Worm (Caenorhabditis elegans) whole organism, early embryonic: ENCODE measurements around the gene fbxa-48.

Experiments used
- B0310.2 ChIP-seq: sonication (generic microtip); optimal IDR thresholded peaks from 2 replicates; lab custom pipeline; 2016; ENCODE audit warnings: mild to moderate bottlenecking, missing genetic modification characterization, missing compliant biosample characterization
- F13C5.2 ChIP-seq: sonication (generic microtip); optimal IDR thresholded peaks from 2 replicates; lab custom pipeline; 2017; ENCODE audit warnings: mild to moderate bottlenecking, missing genetic modification characterization, inconsistent platforms, missing compliant biosample characterization
- aly-1 ChIP-seq: sonication (generic microtip); optimal IDR thresholded peaks from 2 replicates; lab custom pipeline; 2016; ENCODE audit warnings: missing genetic modification characterization, missing compliant biosample characterization
- ama-1 ChIP-seq: fragments of 150-350 bp; optimal IDR thresholded peaks from 2 replicates; lab custom pipeline; 2014
- ceh-13 ChIP-seq: fragments of 200-800 bp; sonication (Bioruptor generic); optimal IDR thresholded peaks from 2 replicates; lab custom pipeline; 2018; ENCODE audit warnings: mild to moderate bottlenecking, missing genetic modification characterization, missing compliant biosample characterization
- ceh-36 ChIP-seq: sonication (generic microtip); optimal IDR thresholded peaks from 2 replicates; lab custom pipeline; 2016; ENCODE audit warnings: missing genetic modification characterization, inconsistent platforms, missing compliant biosample characterization
- ets-7 ChIP-seq: sonication (generic microtip); optimal IDR thresholded peaks from 2 replicates; lab custom pipeline; 2016; ENCODE audit warnings: missing genotype, missing genetic modification characterization, missing compliant biosample characterization
- flt-1 ChIP-seq: fragments of 200-800 bp; sonication (Bioruptor generic); IDR thresholded peaks from 2 replicates; pipeline ENCODE4 v1.3.6; 2022; ENCODE audit warnings: missing genetic modification characterization, missing compliant biosample characterization
- hmbx-1 ChIP-seq: sonication (generic microtip); optimal IDR thresholded peaks from 2 replicates; lab custom pipeline; 2016; ENCODE audit warnings: mild to moderate bottlenecking, missing genetic modification characterization, missing compliant biosample characterization
- hmg-4 ChIP-seq: fragments of 200-800 bp; sonication (Bioruptor generic); optimal IDR thresholded peaks from 2 replicates; lab custom pipeline; 2018; ENCODE audit warnings: mild to moderate bottlenecking, missing genetic modification characterization, missing compliant biosample characterization
- hnd-1 ChIP-seq: sonication (generic microtip); optimal IDR thresholded peaks from 2 replicates; lab custom pipeline; 2016; ENCODE audit warnings: missing genetic modification characterization, missing compliant biosample characterization
- pes-1 ChIP-seq: fragments of 200-800 bp; sonication (Bioruptor generic); IDR thresholded peaks from 2 replicates; pipeline ENCODE4 v1.3.6; 2022; ENCODE audit warnings: missing genetic modification reagents, missing genetic modification characterization, missing compliant biosample characterization
- scrt-1 ChIP-seq: fragments of 200-800 bp; sonication (Bioruptor generic); IDR thresholded peaks from 2 replicates; pipeline ENCODE4 v1.3.6; 2022; ENCODE audit warnings: missing genetic modification characterization, missing compliant biosample characterization
- sea-1 ChIP-seq: fragments of 200-800 bp; sonication (Bioruptor generic); conservative IDR thresholded peaks from 2 replicates; pipeline ENCODE4 v1.3.6; 2022; ENCODE audit warnings: missing genetic modification characterization, missing compliant biosample characterization
- tbx-11 ChIP-seq: fragments of 200-800 bp; sonication (Bioruptor generic); IDR thresholded peaks from 2 replicates; pipeline ENCODE4 v1.3.6; 2022; ENCODE audit warnings: missing genetic modification characterization, missing compliant biosample characterization
- tbx-37 ChIP-seq: fragments of 200-800 bp; sonication (Bioruptor generic); conservative IDR thresholded peaks from 2 replicates; pipeline ENCODE4 v1.3.6; 2022; ENCODE audit warnings: missing genetic modification reagents, missing genetic modification characterization, missing compliant biosample characterization
- tra-4 ChIP-seq: sonication (generic microtip); optimal IDR thresholded peaks from 2 replicates; lab custom pipeline; 2017; ENCODE audit warnings: missing genetic modification characterization, missing compliant biosample characterization

Gene fbxa-48

ce11 chrIII:2234192-2234934, 37.6 kb downstream of the fbxa-48 start, which contains the start of gene C39B5.2:
Gene C39B5.2, plus strand, starts transcription at chrIII:2234884.
- TF ChIP-seq F13C5.2 (tag; lab: Kevin White, UChicago): no peak
- no peak for TF ChIP-seq tbx-11 (GFP tag; lab: Robert Waterston, UW)
- TF ChIP-seq ama-1 (lab: Kevin White, UChicago): no peak
- TF ChIP-seq ceh-36: peak; percentile 14
- TF ChIP-seq hmbx-1 (tag; lab: Kevin White, UChicago): no peak
- no peak for TF ChIP-seq pes-1 (GFP tag; lab: Robert Waterston, UW)
- no peak for TF ChIP-seq tra-4 (tag; lab: Kevin White, UChicago)
- no peak for TF ChIP-seq ets-7 (tag; lab: Kevin White, UChicago)
- no peak for TF ChIP-seq hmg-4 (GFP tag; lab: Kevin White, UChicago)
- TF ChIP-seq sea-1 (GFP tag; lab: Robert Waterston, UW): 0 out of 2 replicates have a peak, but pooled peaks have one; percentile 56
- no peak for TF ChIP-seq flt-1
- TF ChIP-seq tbx-37 (GFP tag; lab: Robert Waterston, UW): no peak

DNA sequence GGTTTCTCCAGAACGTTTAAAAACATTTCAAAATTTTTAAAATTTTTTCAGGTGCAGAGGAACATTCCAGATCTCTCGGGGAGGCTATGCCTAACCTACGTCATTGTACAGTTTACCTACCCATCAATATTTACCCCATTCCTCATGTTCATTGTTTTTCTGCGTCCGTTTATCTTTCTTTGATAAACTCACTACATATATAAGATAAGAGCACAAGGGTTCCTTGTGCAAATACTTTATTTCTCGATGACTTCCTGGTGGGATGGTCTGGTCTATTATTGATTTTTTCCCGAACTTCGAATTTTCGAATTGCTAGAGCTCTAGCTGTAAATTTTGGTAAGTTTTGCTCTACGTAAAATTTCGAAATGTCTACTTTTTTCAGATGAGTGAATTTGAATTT, 38.6 kb downstream of the fbxa-48 start:
- TF ChIP-seq ama-1 (lab: Kevin White, UChicago) (no peak), ets-7 (tag; lab: Kevin White, UChicago) (no peak), tbx-11 (GFP tag; lab: Robert Waterston, UW) (no peak), hmg-4 (GFP tag; lab: Kevin White, UChicago) (no peak), ceh-36 (no peak), flt-1 (no peak), tra-4 (tag; lab: Kevin White, UChicago) (no peak), scrt-1 (GFP tag; lab: Robert Waterston, UW) (no peak), aly-1 (tag; lab: Kevin White, UChicago) (no peak)

ce11 chrIII:2232360-2232759, 39.6 kb downstream of the fbxa-48 start, which contains the start of gene fbxa-47:
Gene fbxa-47, minus strand, starts transcription at chrIII:2232460.
- TF ChIP-seq ceh-13 (no peak), hmg-4 (GFP tag; lab: Kevin White, UChicago) (no peak), tbx-37 (GFP tag; lab: Robert Waterston, UW) (no peak), tra-4 (tag; lab: Kevin White, UChicago) (no peak)

ce11 chrIII:2227407-2227806, 44.6 kb downstream of the fbxa-48 start, which contains the start of gene fbxa-62:
Gene fbxa-62, plus strand, starts transcription at chrIII:2227707.
- TF ChIP-seq ama-1 (lab: Kevin White, UChicago) (no peak), hnd-1 (tag; lab: Kevin White, UChicago) (no peak), flt-1 (no peak), ceh-13 (no peak), hmbx-1 (tag; lab: Kevin White, UChicago) (no peak), F13C5.2 (tag; lab: Kevin White, UChicago) (no peak), ets-7 (tag; lab: Kevin White, UChicago) (no peak), B0310.2 (tag; lab: Kevin White, UChicago) (no peak), tra-4 (tag; lab: Kevin White, UChicago) (no peak), ceh-36 (no peak), scrt-1 (GFP tag; lab: Robert Waterston, UW) (no peak), pes-1 (GFP tag; lab: Robert Waterston, UW) (no peak), aly-1 (tag; lab: Kevin White, UChicago) (no peak), tbx-37 (GFP tag; lab: Robert Waterston, UW) (no peak), sea-1 (GFP tag; lab: Robert Waterston, UW) (no peak)

ce11 chrIII:2224478-2224877, 47.5 kb downstream of the fbxa-48 start, which contains the start of gene fbxa-38:
Gene fbxa-38, plus strand, starts transcription at chrIII:2224672.
- no peak for TF ChIP-seq ceh-13
- no peak for TF ChIP-seq hnd-1 (tag; lab: Kevin White, UChicago)
- no peak for TF ChIP-seq tbx-37 (GFP tag; lab: Robert Waterston, UW)
- TF ChIP-seq hmg-4 (GFP tag; lab: Kevin White, UChicago): no peak
- no peak for TF ChIP-seq sea-1 (GFP tag; lab: Robert Waterston, UW)
- TF ChIP-seq F13C5.2 (tag; lab: Kevin White, UChicago): no peak
- no peak for TF ChIP-seq flt-1
- no peak for TF ChIP-seq pes-1 (GFP tag; lab: Robert Waterston, UW)
- no peak for TF ChIP-seq hmbx-1 (tag; lab: Kevin White, UChicago)
- TF ChIP-seq ama-1 (lab: Kevin White, UChicago): no peak
- TF ChIP-seq B0310.2 (tag; lab: Kevin White, UChicago): no peak
- TF ChIP-seq ets-7 (tag; lab: Kevin White, UChicago): no peak
- TF ChIP-seq aly-1 (tag; lab: Kevin White, UChicago): no peak
- no peak for TF ChIP-seq scrt-1 (GFP tag; lab: Robert Waterston, UW)

- TF ChIP-seq hmg-4 (GFP tag; lab: Kevin White, UChicago) (no peak), hnd-1 (tag; lab: Kevin White, UChicago) (no peak), ama-1 (lab: Kevin White, UChicago) (no peak), hmbx-1 (tag; lab: Kevin White, UChicago) (no peak), scrt-1 (GFP tag; lab: Robert Waterston, UW) (no peak), pes-1 (GFP tag; lab: Robert Waterston, UW) (no peak), tra-4 (tag; lab: Kevin White, UChicago) (no peak)
Observed at ce11 chrIII:2223932-2224331, 48.0 kb downstream of the fbxa-48 start, which contains the start of gene srd-65. Gene srd-65, minus strand, starts transcription at chrIII:2224032.

- TF ChIP-seq ets-7 (tag; lab: Kevin White, UChicago) (no peak), ama-1 (lab: Kevin White, UChicago) (no peak), tra-4 (tag; lab: Kevin White, UChicago) (no peak), ceh-13 (no peak), B0310.2 (tag; lab: Kevin White, UChicago) (no peak), hmg-4 (GFP tag; lab: Kevin White, UChicago) (no peak), sea-1 (GFP tag; lab: Robert Waterston, UW) (no peak), hmbx-1 (tag; lab: Kevin White, UChicago) (no peak), tbx-11 (GFP tag; lab: Robert Waterston, UW) (no peak), tbx-37 (GFP tag; lab: Robert Waterston, UW) (no peak), flt-1 (no peak)
Observed at ce11 chrIII:2219408-2219807, 52.6 kb downstream of the fbxa-48 start, which contains the start of gene fbxa-12. Gene fbxa-12, plus strand, starts transcription at chrIII:2219708.
